Worm (Caenorhabditis elegans) whole organism, mixed stage, embryonic: ENCODE results near the gene zyg-8.

Experiments used
- blmp-1 ChIP-seq: fragments of 150-350 bp; optimal IDR thresholded peaks from 2 replicates; lab custom pipeline; 2014; ENCODE audit warnings: missing biosample characterization, missing genetic modification characterization
- nhr-237 ChIP-seq: fragments of 150-350 bp; optimal IDR thresholded peaks from 2 replicates; lab custom pipeline; 2014; ENCODE audit warnings: missing biosample characterization, missing genetic modification characterization

- TF ChIP-seq nhr-237 (tag; lab: Kevin White, UChicago) (no peak), blmp-1 (tag; lab: Kevin White, UChicago) (no peak)
Observed at ce11 chrIII:12063934-12064333, 2.4 kb downstream of the zyg-8 start.
